Worm (Caenorhabditis elegans): ENCODE results near the gene srw-124.
"Not testable (repeated sequence)": the region's sequence is repeated elsewhere in the genome, so short reads cannot be mapped to it uniquely, and the experiment has no call there.

srw-124 gene

DNA sequence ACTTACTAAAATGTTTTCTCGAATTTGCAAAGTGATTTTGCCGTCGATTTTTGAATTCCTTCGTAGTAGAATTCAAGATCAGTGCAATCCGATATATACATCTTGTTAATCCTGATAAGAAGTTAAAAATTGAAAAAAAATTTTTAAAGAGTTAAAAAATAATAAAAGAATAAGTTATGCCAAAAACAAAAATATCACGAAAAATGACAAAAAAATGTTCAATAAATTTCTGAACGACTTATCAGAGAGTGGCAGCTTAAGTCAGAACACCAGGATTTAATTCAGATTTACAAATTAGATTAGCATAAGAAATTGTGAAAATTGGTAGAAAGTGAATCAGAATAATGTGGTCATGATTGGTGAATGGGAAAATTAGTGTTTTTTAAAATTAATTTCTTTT is 24.3 kb upstream of the srw-124 start, which contains the start of gene srw-122:
Gene srw-122, minus strand, starts transcription at position 101 of the 400 bp plus-strand sequence.
- not testable (repeated sequence) for TF ChIP-seq bed-3 (GFP tag; optimal IDR thresholded peaks at IDR 0.05); flh-1 (GFP tag; optimal IDR thresholded peaks at IDR 0.05); snpc-4 (tag; optimal IDR thresholded peaks at IDR 0.05)

ce11 chrV:2955342-2955741 is 21.0 kb upstream of the srw-124 start, which contains the start of gene srh-248:
Gene srh-248 (minus strand): TSS chrV:2955442.
- not testable (repeated sequence) for TF ChIP-seq lsy-2 (tag; optimal IDR thresholded peaks at IDR 0.05); elt-1 (tag; optimal IDR thresholded peaks at IDR 0.05; ENCODE audit: borderline replicate concordance, insufficient read depth); bed-3 (GFP tag; optimal IDR thresholded peaks at IDR 0.05)

DNA sequence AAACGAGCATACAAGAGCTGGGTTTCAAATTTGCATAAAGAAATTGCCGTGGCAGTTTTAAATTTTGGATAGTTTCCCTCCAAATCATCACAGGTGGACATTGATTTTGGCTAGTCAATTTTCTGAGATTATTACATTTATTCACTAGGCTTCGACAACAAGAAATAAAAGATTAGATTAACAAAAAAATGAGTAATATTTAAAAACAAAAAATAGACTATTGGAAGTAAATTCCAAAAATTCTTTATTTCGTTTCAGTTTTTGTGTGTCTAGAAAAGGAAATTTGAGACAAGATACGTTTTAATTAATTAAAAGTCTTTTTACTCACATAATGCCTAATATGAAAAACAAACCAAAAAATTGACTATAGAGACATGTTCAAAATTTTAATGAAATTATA is 18.2 kb upstream of the srw-124 start, which contains the start of gene srw-142:
Gene srw-142, minus strand, starts transcription at position 101 of the 400 bp plus-strand sequence.
- TF ChIP-seq ztf-11 (tag; optimal IDR thresholded peaks at IDR 0.05) (no peak), flh-1 (GFP tag; optimal IDR thresholded peaks at IDR 0.05) (no peak), ceh-43 (GFP tag; optimal IDR thresholded peaks at IDR 0.05) (no peak), mab-5 (tag; optimal IDR thresholded peaks at IDR 0.05) (no peak), lin-13 (tag; optimal IDR thresholded peaks at IDR 0.05) (no peak), unc-62 (GFP tag; optimal IDR thresholded peaks at IDR 0.05) (no peak), ceh-83 (GFP tag; optimal IDR thresholded peaks at IDR 0.05) (no peak), pha-4 (tag; optimal IDR thresholded peaks at IDR 0.05) (no peak), nhr-28 (tag; optimal IDR thresholded peaks at IDR 0.05) (no peak), sptf-1 (tag; optimal IDR thresholded peaks at IDR 0.05) (no peak)

DNA sequence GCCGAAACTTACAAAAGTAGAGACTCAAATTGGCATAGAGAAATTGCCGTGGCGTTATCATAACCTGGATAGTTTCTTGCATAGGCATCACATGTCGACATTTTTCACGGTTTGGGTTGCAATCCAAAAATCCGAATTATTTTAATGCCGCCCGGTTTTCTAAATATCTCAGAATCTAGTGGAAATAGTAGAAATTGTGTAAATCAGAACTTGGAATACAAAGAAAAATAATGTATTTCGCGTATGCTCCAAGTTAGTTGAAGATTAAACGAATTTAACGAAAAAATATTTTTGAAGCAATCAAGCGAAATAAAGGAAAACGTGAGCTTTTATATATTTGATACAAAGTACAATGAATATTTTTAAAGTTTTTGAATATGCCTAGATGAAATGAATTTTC is 15.5 kb upstream of the srw-124 start, which contains the start of gene srw-144:
Gene srw-144, minus strand, starts transcription at position 101 of the 400 bp plus-strand sequence.
- TF ChIP-seq unc-39 (tag; optimal IDR thresholded peaks at IDR 0.05) = no peak
- no peak for TF ChIP-seq elt-1 (tag; optimal IDR thresholded peaks at IDR 0.05; ENCODE audit: borderline replicate concordance, insufficient read depth)
- no peak for TF ChIP-seq drap-1 (GFP tag; optimal IDR thresholded peaks at IDR 0.05)
- TF ChIP-seq zip-8 (tag; optimal IDR thresholded peaks at IDR 0.05) = no peak
- TF ChIP-seq M03D4.4 (tag; optimal IDR thresholded peaks at IDR 0.05) = no peak
- no peak for TF ChIP-seq flh-1 (GFP tag; optimal IDR thresholded peaks at IDR 0.05)
- TF ChIP-seq mab-5 (tag; optimal IDR thresholded peaks at IDR 0.05) = no peak
- no peak for TF ChIP-seq nhr-12 (tag; optimal IDR thresholded peaks at IDR 0.05)
- no peak for TF ChIP-seq mls-2 (tag; optimal IDR thresholded peaks at IDR 0.05)
- no peak for TF ChIP-seq nhr-2 (tag; optimal IDR thresholded peaks at IDR 0.05)
- no peak for TF ChIP-seq blmp-1 (tag; optimal IDR thresholded peaks at IDR 0.05)
- no peak for TF ChIP-seq unc-62 (GFP tag; optimal IDR thresholded peaks at IDR 0.05)
- TF ChIP-seq ces-1 (GFP tag; optimal IDR thresholded peaks at IDR 0.05) = no peak
- TF ChIP-seq sptf-1 (tag; optimal IDR thresholded peaks at IDR 0.05) = no peak

- TF ChIP-seq ceh-39 (tag; optimal IDR thresholded peaks at IDR 0.05) = no peak
These were observed 13.4 kb upstream of the srw-124 start, which contains the start of gene srw-138 for ce11 chrV:2962960-2963359. Gene srw-138 (minus strand): TSS chrV:2963060.

DNA sequence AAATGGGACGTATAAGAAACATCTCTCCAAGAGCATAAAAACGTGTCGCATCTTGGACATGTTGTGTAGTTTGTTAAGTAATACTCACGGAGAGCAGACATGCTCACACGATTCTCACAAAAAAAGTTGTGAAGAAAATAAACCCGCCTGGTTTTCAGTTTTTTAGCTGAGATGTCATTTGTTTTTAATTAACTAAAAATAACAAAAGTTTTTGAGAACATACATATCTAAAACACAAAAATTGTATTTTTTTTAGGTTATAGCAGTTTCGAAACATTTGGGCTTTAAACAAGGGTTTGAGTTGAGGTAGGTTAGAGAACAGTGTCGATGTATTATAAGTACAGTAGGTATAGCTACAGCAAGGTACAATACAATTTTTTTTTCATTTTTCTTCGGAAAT is 11.6 kb upstream of the srw-124 start, which contains the start of gene srh-88:
Gene srh-88, minus strand, starts transcription at position 101 of the 400 bp plus-strand sequence.
- TF ChIP-seq elt-1 (tag; optimal IDR thresholded peaks at IDR 0.05; ENCODE audit: borderline replicate concordance, insufficient read depth) (no peak), tbx-8 (GFP tag; optimal IDR thresholded peaks at IDR 0.05) (no peak), hlh-1 (tag; optimal IDR thresholded peaks at IDR 0.05) (no peak), ces-1 (GFP tag; optimal IDR thresholded peaks at IDR 0.05) (no peak), lin-32 (GFP tag; optimal IDR thresholded peaks at IDR 0.05) (no peak), nhr-12 (tag; optimal IDR thresholded peaks at IDR 0.05) (no peak), pha-4 (tag; optimal IDR thresholded peaks at IDR 0.05) (no peak), nhr-2 (tag; optimal IDR thresholded peaks at IDR 0.05) (no peak), ceh-43 (GFP tag; optimal IDR thresholded peaks at IDR 0.05) (no peak), unc-62 (GFP tag; optimal IDR thresholded peaks at IDR 0.05) (no peak)

Measured in whole organism, mixed stage, embryonic.